Worm (Caenorhabditis elegans) whole organism, L1 larva: ENCODE results near the gene Y39H10B.2.

Experiments
- C04F5.9 ChIP-seq: sonication (generic microtip); optimal IDR thresholded peaks from 2 replicates; lab custom pipeline; 2016; ENCODE audit warnings: missing genetic modification characterization, missing compliant biosample characterization
- C16A3.4 ChIP-seq: fragments of 150-350 bp; optimal IDR thresholded peaks from 2 replicates; lab custom pipeline; 2014; ENCODE audit warnings: missing biosample characterization, missing genetic modification characterization
- C34B4.2 ChIP-seq: sonication (generic microtip); optimal IDR thresholded peaks from 2 replicates; lab custom pipeline; 2017; ENCODE audit warnings: mild to moderate bottlenecking, missing genetic modification characterization, missing compliant biosample characterization
- Y116A8C.19 ChIP-seq: sonication (generic microtip); optimal IDR thresholded peaks from 2 replicates; lab custom pipeline; 2016; ENCODE audit warnings: missing compliant biosample characterization, missing genetic modification characterization, borderline replicate concordance
- aha-1 ChIP-seq: fragments of 150-350 bp; optimal IDR thresholded peaks from 2 replicates; lab custom pipeline; 2014; ENCODE audit warnings: missing biosample characterization, missing genetic modification characterization
- alr-1 ChIP-seq: fragments of 200-800 bp; sonication (Bioruptor generic); optimal IDR thresholded peaks from 2 replicates; lab custom pipeline; 2018; ENCODE audit warnings: borderline replicate concordance, mild to moderate bottlenecking, missing genetic modification characterization, missing compliant biosample characterization
- blmp-1 ChIP-seq: fragments of 150-350 bp; optimal IDR thresholded peaks from 2 replicates; lab custom pipeline; 2014; ENCODE audit warnings: missing biosample characterization, missing genetic modification characterization
- ceh-8 ChIP-seq: fragments of 200-800 bp; sonication (Bioruptor generic); optimal IDR thresholded peaks from 2 replicates; lab custom pipeline; 2018; ENCODE audit warnings: mild to moderate bottlenecking, missing genetic modification characterization, moderate library complexity, missing compliant biosample characterization
- ceh-82 ChIP-seq, 3 experiments: fragments of 150-350 bp in 1 of 3; sonication (generic microtip) in 2 of 3; optimal IDR thresholded peaks; 2 replicates each; lab custom pipeline; 2014 to 2017; ENCODE audit warnings: missing biosample characterization in 3 of 3, missing genetic modification characterization in 3 of 3
- ceh-88 ChIP-seq: fragments of 200-800 bp; sonication (Bioruptor generic); IDR thresholded peaks from 2 replicates; pipeline ENCODE4 v1.3.6; 2022; ENCODE audit warnings: missing genetic modification characterization, missing compliant biosample characterization
- ceh-90 ChIP-seq: sonication (generic microtip); optimal IDR thresholded peaks from 2 replicates; lab custom pipeline; 2016; ENCODE audit warnings: missing genetic modification characterization, missing compliant biosample characterization
- ces-1 ChIP-seq: fragments of 150-350 bp; optimal IDR thresholded peaks from 2 replicates; lab custom pipeline; 2014; ENCODE audit warnings: missing biosample characterization, missing genetic modification reagents, missing genetic modification characterization
- dpl-1 ChIP-seq, 3 experiments: fragments of 150-350 bp in 2 of 3; sonication (generic microtip) in 1 of 3; optimal IDR thresholded peaks; 2 replicates each; lab custom pipeline; 2014 to 2017; ENCODE audit warnings: missing biosample characterization in 3 of 3, missing genetic modification characterization in 3 of 3, missing genetic modification reagents in 3 of 3
- efl-3 ChIP-seq: fragments of 200-800 bp; sonication (Bioruptor generic); optimal IDR thresholded peaks from 2 replicates; lab custom pipeline; 2018; ENCODE audit warnings: mild to moderate bottlenecking, missing genetic modification characterization, missing compliant biosample characterization
- egl-13 ChIP-seq: sonication (generic microtip); optimal IDR thresholded peaks from 2 replicates; lab custom pipeline; 2016; ENCODE audit warnings: missing genotype, missing genetic modification reagents, missing genetic modification characterization, missing compliant biosample characterization
- egl-27 ChIP-seq, 2 experiments: fragments of 150-350 bp in 1 of 2; sonication (generic microtip); optimal IDR thresholded peaks; 3 replicates each; lab custom pipeline; 2017 to 2018; ENCODE audit warnings: missing biosample characterization in 2 of 2, missing genetic modification characterization in 2 of 2, missing genetic modification reagents in 2 of 2
- elt-2 ChIP-seq: sonication (generic microtip); optimal IDR thresholded peaks from 2 replicates; lab custom pipeline; 2016; ENCODE audit warnings: missing genetic modification characterization, mild to moderate bottlenecking, inconsistent platforms, missing compliant biosample characterization, missing genetic modification reagents
- elt-3 ChIP-seq, 6 experiments: fragments of 150-350 bp in 1 of 6; sonication (generic microtip); optimal IDR thresholded peaks; 2 replicates each; lab custom pipeline; 2017 to 2018; ENCODE audit warnings: missing biosample characterization in 6 of 6, missing genetic modification characterization in 6 of 6, inconsistent platforms in 1 of 6
- fos-1 ChIP-seq: fragments of 150-350 bp; optimal IDR thresholded peaks from 2 replicates; lab custom pipeline; 2014; ENCODE audit warnings: missing biosample characterization, missing genetic modification characterization
- hpl-2 ChIP-seq: fragments of 150-350 bp; optimal IDR thresholded peaks from 2 replicates; lab custom pipeline; 2014; ENCODE audit warnings: missing biosample characterization, missing genetic modification reagents, missing genetic modification characterization
- irx-1 ChIP-seq: sonication (generic microtip); optimal IDR thresholded peaks from 2 replicates; lab custom pipeline; 2016; ENCODE audit warnings: missing genetic modification characterization, missing compliant biosample characterization
- isw-1 ChIP-seq: fragments of 200-800 bp; sonication (Bioruptor generic); IDR thresholded peaks from 2 replicates; pipeline ENCODE4 v1.3.6; 2022; ENCODE audit warnings: missing genetic modification characterization, missing compliant biosample characterization
- jun-1 ChIP-seq: fragments of 150-350 bp; optimal IDR thresholded peaks from 2 replicates; lab custom pipeline; 2014; ENCODE audit warnings: missing biosample characterization, missing genetic modification reagents, missing genetic modification characterization
- lin-14 ChIP-seq: fragments of 200-800 bp; sonication (Bioruptor generic); optimal IDR thresholded peaks from 2 replicates; lab custom pipeline; 2018; ENCODE audit warnings: mild to moderate bottlenecking, missing genetic modification characterization, moderate library complexity, missing compliant biosample characterization
- lsy-2 ChIP-seq, 2 experiments: fragments of 150-350 bp; optimal IDR thresholded peaks; 2 replicates each; lab custom pipeline; 2014; ENCODE audit warnings: missing biosample characterization in 2 of 2, missing genetic modification characterization in 2 of 2
- mab-9 ChIP-seq: fragments of 200-800 bp; sonication (Bioruptor generic); IDR thresholded peaks from 2 replicates; pipeline ENCODE4 v1.3.6; 2022; ENCODE audit warnings: missing genetic modification reagents, missing genetic modification characterization, missing compliant biosample characterization
- mef-2 ChIP-seq: fragments of 150-350 bp; optimal IDR thresholded peaks from 2 replicates; lab custom pipeline; 2014; ENCODE audit warnings: missing biosample characterization, missing genetic modification characterization
- mep-1 ChIP-seq: fragments of 150-350 bp; optimal IDR thresholded peaks from 2 replicates; lab custom pipeline; 2014; ENCODE audit warnings: missing biosample characterization, missing genetic modification characterization
- nhr-11 ChIP-seq: fragments of 150-350 bp; optimal IDR thresholded peaks from 2 replicates; lab custom pipeline; 2014; ENCODE audit warnings: missing biosample characterization, missing genetic modification characterization
- nhr-12 ChIP-seq: sonication (generic microtip); optimal IDR thresholded peaks from 2 replicates; lab custom pipeline; 2017; ENCODE audit warnings: missing biosample characterization, missing genetic modification characterization
- nhr-19 ChIP-seq: fragments of 200-800 bp; sonication (Bioruptor generic); conservative IDR thresholded peaks from 2 replicates; pipeline ENCODE4 v1.3.6; 2022; ENCODE audit warnings: missing genetic modification characterization, missing compliant biosample characterization
- nhr-20 ChIP-seq: sonication (generic microtip); optimal IDR thresholded peaks from 2 replicates; lab custom pipeline; 2016; ENCODE audit warnings: mild to moderate bottlenecking, missing genetic modification characterization, missing compliant biosample characterization
- nhr-28 ChIP-seq: fragments of 150-350 bp; optimal IDR thresholded peaks from 2 replicates; lab custom pipeline; 2014; ENCODE audit warnings: missing biosample characterization, missing genetic modification characterization
- nhr-71 ChIP-seq: sonication (generic microtip); optimal IDR thresholded peaks from 2 replicates; lab custom pipeline; 2016; ENCODE audit warnings: mild to moderate bottlenecking, missing genetic modification characterization, moderate library complexity, missing compliant biosample characterization
- nhr-77 ChIP-seq: fragments of 150-350 bp; optimal IDR thresholded peaks from 2 replicates; lab custom pipeline; 2014; ENCODE audit warnings: missing biosample characterization, missing genetic modification characterization
- nhr-84 ChIP-seq: sonication (generic microtip); optimal IDR thresholded peaks from 2 replicates; lab custom pipeline; 2017; ENCODE audit warnings: missing biosample characterization, missing genetic modification characterization
- nhr-85 ChIP-seq: sonication (generic microtip); peaks from one replicate; lab custom pipeline; 2016; ENCODE audit warnings: missing genetic modification characterization, inconsistent platforms, missing compliant biosample characterization
- nhr-90 ChIP-seq: sonication (generic microtip); optimal IDR thresholded peaks from 2 replicates; lab custom pipeline; 2016; ENCODE audit warnings: mild to moderate bottlenecking, missing genetic modification characterization, missing compliant biosample characterization; ENCODE audit not compliant: poor library complexity
- pax-3 ChIP-seq: fragments of 200-800 bp; sonication (Bioruptor generic); optimal IDR thresholded peaks from 2 replicates; lab custom pipeline; 2018; ENCODE audit warnings: mild to moderate bottlenecking, missing genetic modification characterization, moderate library complexity, missing compliant biosample characterization
- skn-1 ChIP-seq: fragments of 150-350 bp; optimal IDR thresholded peaks from 2 replicates; lab custom pipeline; 2014; ENCODE audit warnings: missing biosample characterization, missing genetic modification characterization
- sup-37 ChIP-seq: fragments of 200-800 bp; sonication (Bioruptor generic); optimal IDR thresholded peaks from 2 replicates; lab custom pipeline; 2018; ENCODE audit warnings: mild to moderate bottlenecking, missing genetic modification characterization, missing compliant biosample characterization
- tbx-2 ChIP-seq: sonication (generic microtip); optimal IDR thresholded peaks from 2 replicates; lab custom pipeline; 2016; ENCODE audit warnings: missing genetic modification characterization, missing compliant biosample characterization
- tlp-1 ChIP-seq: fragments of 150-350 bp; optimal IDR thresholded peaks from 2 replicates; lab custom pipeline; 2014; ENCODE audit warnings: missing biosample characterization, missing genetic modification characterization
- unc-30 ChIP-seq: sonication (generic microtip); optimal IDR thresholded peaks from 2 replicates; lab custom pipeline; 2017; ENCODE audit warnings: missing biosample characterization, missing genetic modification characterization
- unc-86 ChIP-seq: sonication (generic microtip); optimal IDR thresholded peaks from 2 replicates; lab custom pipeline; 2016; ENCODE audit warnings: missing genetic modification characterization, missing compliant biosample characterization
- unc-98 ChIP-seq: fragments of 200-800 bp; sonication (Bioruptor generic); IDR thresholded peaks from 2 replicates; pipeline ENCODE4 v1.3.6; 2022; ENCODE audit warnings: missing genetic modification characterization, missing compliant biosample characterization
- vab-15 ChIP-seq: sonication (generic microtip); optimal IDR thresholded peaks from 2 replicates; lab custom pipeline; 2017; ENCODE audit warnings: missing genotype, mild to moderate bottlenecking, missing genetic modification characterization, missing compliant biosample characterization
- zag-1 ChIP-seq: fragments of 150-350 bp; optimal IDR thresholded peaks from 2 replicates; lab custom pipeline; 2014; ENCODE audit warnings: missing biosample characterization, missing genetic modification characterization
- zip-4 ChIP-seq: fragments of 200-800 bp; sonication (Bioruptor generic); optimal IDR thresholded peaks from 2 replicates; lab custom pipeline; 2018; ENCODE audit warnings: mild to moderate bottlenecking, missing genetic modification characterization, moderate library complexity, missing compliant biosample characterization
- ztf-4 ChIP-seq: fragments of 150-350 bp; optimal IDR thresholded peaks from 2 replicates; lab custom pipeline; 2014; ENCODE audit warnings: missing biosample characterization, missing genetic modification characterization

The Y39H10B.2 gene

DNA sequence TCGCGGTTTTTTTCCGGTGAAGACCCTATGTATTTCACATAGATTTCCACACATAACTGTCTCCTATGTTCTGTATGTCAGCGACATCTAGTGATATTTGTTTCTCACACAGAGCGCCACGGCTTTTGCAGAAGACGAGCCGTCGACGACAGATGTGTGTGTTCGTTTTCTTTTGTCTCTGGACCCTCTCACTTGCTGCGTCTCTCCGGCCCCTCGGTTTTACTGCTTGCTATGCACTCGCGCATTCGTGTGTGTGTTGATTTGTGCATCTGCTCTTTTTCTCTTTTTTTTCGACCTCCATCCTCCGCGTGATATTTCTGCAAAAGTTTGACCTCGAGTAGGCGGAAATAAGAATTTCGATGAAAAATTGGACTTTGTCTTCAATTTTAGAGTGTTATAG is 20.2 kb downstream of the Y39H10B.2 start (continued):
- no peak for TF ChIP-seq tlp-1 (tag; lab: Kevin White, UChicago)
- no peak for TF ChIP-seq nhr-19 (GFP tag; lab: Robert Waterston, UW)
- TF ChIP-seq nhr-20 = no peak
- TF ChIP-seq lin-14 (GFP tag; lab: Kevin White, UChicago) = peak; percentile 87
- TF ChIP-seq ztf-4 = no peak
- peak; percentile 10 to 37 for TF ChIP-seq lsy-2 (tag; optimal IDR thresholded peaks at IDR 0.05; lab: Kevin White, UChicago)
- TF ChIP-seq nhr-11 = no peak
- no peak for TF ChIP-seq mab-9 (GFP tag; lab: Robert Waterston, UW)
- TF ChIP-seq unc-30 (tag; lab: Kevin White, UChicago) = no peak
- TF ChIP-seq alr-1 (tag; lab: Kevin White, UChicago) = no peak
- no peak for TF ChIP-seq tbx-2 (tag; lab: Kevin White, UChicago)
- no peak for TF ChIP-seq pax-3 (tag; lab: Kevin White, UChicago)
- TF ChIP-seq isw-1 (GFP tag; lab: Robert Waterston, UW) = no peak
- no peak for TF ChIP-seq mef-2 (tag; lab: Kevin White, UChicago)
- no peak for TF ChIP-seq C34B4.2 (tag; lab: Kevin White, UChicago)
- TF ChIP-seq zip-4 (GFP tag; lab: Kevin White, UChicago) = no peak
- TF ChIP-seq ces-1 (GFP tag; lab: Kevin White, UChicago) = no peak
- TF ChIP-seq C04F5.9 = no peak
- no peak for TF ChIP-seq jun-1 (tag; lab: Kevin White, UChicago)
- TF ChIP-seq nhr-71 (tag; lab: Kevin White, UChicago) = peak; percentile 45
- TF ChIP-seq vab-15 (tag; lab: Kevin White, UChicago) = no peak
- peak in 2 of 3 experiments; percentile 4 to 19 for TF ChIP-seq ceh-82 (tag; optimal IDR thresholded peaks at IDR 0.05; lab: Kevin White, UChicago)
- no peak for TF ChIP-seq ceh-88 (GFP tag; lab: Robert Waterston, UW)
- TF ChIP-seq nhr-77 (tag; lab: Kevin White, UChicago) = no peak
- TF ChIP-seq irx-1 = peak; percentile 18
- no peak for TF ChIP-seq nhr-84 (tag; lab: Kevin White, UChicago)
- no peak for TF ChIP-seq nhr-12 (tag; lab: Kevin White, UChicago)
- no peak for TF ChIP-seq nhr-85 (tag; lab: Kevin White, UChicago)
- no peak for TF ChIP-seq zag-1 (tag; lab: Kevin White, UChicago)
- no peak for TF ChIP-seq egl-13 (tag; lab: Kevin White, UChicago)
- no peak for TF ChIP-seq hpl-2 (GFP tag; lab: Kevin White, UChicago)
- TF ChIP-seq dpl-1 (GFP tag; optimal IDR thresholded peaks at IDR 0.05; lab: Kevin White, UChicago) = peak in 1 of 3 experiments; percentile 11
- no peak for TF ChIP-seq elt-3 (tag; optimal IDR thresholded peaks at IDR 0.05; lab: Kevin White, UChicago)
- no peak for TF ChIP-seq unc-98 (GFP tag; lab: Robert Waterston, UW)
- no peak for TF ChIP-seq ceh-90 (tag; lab: Kevin White, UChicago)
- no peak for TF ChIP-seq skn-1 (tag; lab: Kevin White, UChicago)
- TF ChIP-seq nhr-90 = no peak
- no peak for TF ChIP-seq aha-1 (tag; lab: Kevin White, UChicago)

DNA sequence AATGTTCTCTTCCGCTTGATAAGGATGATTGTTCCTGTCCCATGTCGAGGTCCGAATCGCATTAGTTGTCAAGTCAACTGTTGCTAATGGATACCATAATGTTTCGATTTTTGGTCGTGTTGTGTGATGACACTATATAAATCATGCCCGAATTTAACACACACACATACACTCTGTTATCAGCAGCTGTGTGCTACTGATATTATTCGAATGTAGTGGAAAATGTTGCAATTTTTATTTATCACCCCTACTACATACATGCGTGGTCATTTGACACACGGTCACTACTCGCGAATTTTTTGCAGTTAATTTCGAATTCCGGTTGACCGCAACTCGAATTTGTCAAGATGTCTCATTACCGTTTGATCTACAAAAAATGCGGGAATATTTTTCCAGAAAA is 24.0 kb downstream of the Y39H10B.2 start:
- TF ChIP-seq sup-37 (GFP tag; lab: Kevin White, UChicago) = no peak
- peak; percentile 37 for TF ChIP-seq elt-2 (tag; lab: Kevin White, UChicago)

DNA sequence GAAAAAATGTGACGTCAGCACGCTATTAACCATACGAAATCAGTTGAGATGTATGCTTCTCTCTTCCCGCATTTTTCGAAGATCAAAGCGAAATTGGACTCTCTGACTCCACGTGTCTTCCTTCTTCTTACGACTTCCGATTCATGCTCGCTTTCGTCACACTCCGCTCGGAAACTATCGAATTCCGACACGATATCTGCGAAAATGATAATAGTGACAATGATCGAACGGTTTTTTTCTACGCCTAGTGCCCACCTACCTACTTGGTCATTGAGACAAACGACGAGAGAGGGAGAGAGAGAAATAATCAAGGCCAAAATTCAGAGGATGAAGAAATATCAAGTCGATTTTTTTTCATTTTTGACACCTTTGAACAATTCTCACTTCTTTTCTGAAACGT is 25.1 kb downstream of the Y39H10B.2 start:
- no peak for TF ChIP-seq ceh-8 (GFP tag; lab: Kevin White, UChicago)
- TF ChIP-seq irx-1 = no peak
- peak; percentile 12 for TF ChIP-seq mep-1 (tag; lab: Kevin White, UChicago)
- no peak for TF ChIP-seq efl-3 (GFP tag; lab: Kevin White, UChicago)
- TF ChIP-seq egl-27 (tag; optimal IDR thresholded peaks at IDR 0.05; lab: Kevin White, UChicago) = no peak
- no peak for TF ChIP-seq alr-1 (tag; lab: Kevin White, UChicago)
- peak; percentile 72 for TF ChIP-seq blmp-1 (tag; lab: Kevin White, UChicago)
- no peak for TF ChIP-seq tlp-1 (tag; lab: Kevin White, UChicago)
- no peak for TF ChIP-seq unc-86 (tag; lab: Kevin White, UChicago)
- TF ChIP-seq fos-1 (tag; lab: Kevin White, UChicago) = no peak
- TF ChIP-seq nhr-85 (tag; lab: Kevin White, UChicago) = peak; percentile 65
- no peak for TF ChIP-seq jun-1 (tag; lab: Kevin White, UChicago)
- no peak for TF ChIP-seq Y116A8C.19 (tag; lab: Kevin White, UChicago)
- no peak for TF ChIP-seq pax-3 (tag; lab: Kevin White, UChicago)
- no peak for TF ChIP-seq aha-1 (tag; lab: Kevin White, UChicago)
- no peak for TF ChIP-seq nhr-28 (tag; lab: Kevin White, UChicago)
- TF ChIP-seq C16A3.4 (tag; lab: Kevin White, UChicago) = no peak
